Fruit fly (Drosophila melanogaster) whole organism, prepupa: ENCODE data around the gene CG33128.

Experiments used
- CG10631 ChIP-seq: fragments of 200-800 bp; sonication (Bioruptor generic); optimal IDR thresholded peaks from 2 replicates; lab custom pipeline; 2016; ENCODE audit warnings: missing biosample characterization, missing genetic modification characterization
- CG6276 ChIP-seq: fragments of 200-800 bp; sonication (Bioruptor generic); optimal IDR thresholded peaks from 2 replicates; lab custom pipeline; 2017; ENCODE audit warnings: missing biosample characterization, mild to moderate bottlenecking, missing genetic modification characterization

DNA sequence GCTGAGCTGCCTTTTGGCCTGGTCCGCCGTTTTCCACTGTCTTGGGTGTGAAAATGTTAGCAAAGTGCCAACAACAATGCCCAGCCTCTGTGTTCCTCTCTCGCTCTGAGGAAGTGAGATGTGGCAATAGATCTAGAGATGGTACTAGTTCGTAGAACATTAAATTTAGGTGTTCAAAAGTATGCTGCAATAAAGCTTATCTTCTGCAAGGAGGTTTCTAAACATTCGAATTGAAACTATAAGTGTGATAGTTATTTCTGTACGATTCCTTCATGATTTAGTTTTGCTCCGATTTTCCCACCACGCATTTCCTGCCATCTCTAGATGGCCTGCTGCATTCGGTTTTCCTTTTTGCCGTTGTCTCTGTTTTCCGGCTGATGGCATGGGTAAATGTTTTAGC is 15.4 kb upstream of the CG33128 start:
- no peak for TF ChIP-seq CG10631 (GFP tag; lab: Kevin White, UChicago)
- no peak for TF ChIP-seq CG6276 (GFP tag; lab: Kevin White, UChicago)
